Worm (Caenorhabditis elegans) whole organism, L1 larva: ENCODE data around the gene C04E12.2.

Experiments
- F16B12.6 ChIP-seq: fragments of 150-350 bp; optimal IDR thresholded peaks from 2 replicates; lab custom pipeline; 2014; ENCODE audit warnings: missing biosample characterization, missing genetic modification characterization
- egl-13 ChIP-seq: sonication (generic microtip); optimal IDR thresholded peaks from 2 replicates; lab custom pipeline; 2016; ENCODE audit warnings: missing genotype, missing genetic modification reagents, missing genetic modification characterization, missing compliant biosample characterization
- elt-3 ChIP-seq, 6 experiments: fragments of 150-350 bp in 1 of 6; sonication (generic microtip); optimal IDR thresholded peaks; 2 replicates each; lab custom pipeline; 2017 to 2018; ENCODE audit warnings: missing biosample characterization in 6 of 6, missing genetic modification characterization in 6 of 6, inconsistent platforms in 1 of 6
- fkh-10 ChIP-seq: sonication (generic microtip); optimal IDR thresholded peaks from 2 replicates; lab custom pipeline; 2017; ENCODE audit warnings: missing biosample characterization, missing genetic modification reagents, missing genetic modification characterization
- lin-35 ChIP-seq, 2 experiments: fragments of 150-350 bp; optimal IDR thresholded peaks; 2 replicates each; lab custom pipeline; 2014; ENCODE audit warnings: missing biosample characterization in 2 of 2, missing genetic modification characterization in 2 of 2, missing genetic modification reagents in 2 of 2
- lir-3 ChIP-seq: sonication (generic microtip); optimal IDR thresholded peaks from 2 replicates; lab custom pipeline; 2016; ENCODE audit warnings: mild to moderate bottlenecking, missing genetic modification characterization, moderate library complexity, missing compliant biosample characterization; ENCODE audit not compliant: poor library complexity
- lsy-2 ChIP-seq, 2 experiments: fragments of 150-350 bp; optimal IDR thresholded peaks; 2 replicates each; lab custom pipeline; 2014; ENCODE audit warnings: missing biosample characterization in 2 of 2, missing genetic modification characterization in 2 of 2
- mab-9 ChIP-seq: fragments of 200-800 bp; sonication (Bioruptor generic); IDR thresholded peaks from 2 replicates; pipeline ENCODE4 v1.3.6; 2022; ENCODE audit warnings: missing genetic modification reagents, missing genetic modification characterization, missing compliant biosample characterization
- nhr-11 ChIP-seq: fragments of 150-350 bp; optimal IDR thresholded peaks from 2 replicates; lab custom pipeline; 2014; ENCODE audit warnings: missing biosample characterization, missing genetic modification characterization
- pag-3 ChIP-seq: sonication (generic microtip); optimal IDR thresholded peaks from 2 replicates; lab custom pipeline; 2017; ENCODE audit warnings: missing genetic modification characterization, mild to moderate bottlenecking, missing compliant biosample characterization, antibody characterized with exemption, borderline replicate concordance; ENCODE audit not compliant: insufficient read depth
- tbx-2 ChIP-seq: sonication (generic microtip); optimal IDR thresholded peaks from 2 replicates; lab custom pipeline; 2016; ENCODE audit warnings: missing genetic modification characterization, missing compliant biosample characterization
- unc-62 ChIP-seq: fragments of 150-350 bp; optimal IDR thresholded peaks from 2 replicates; lab custom pipeline; 2014; ENCODE audit warnings: missing biosample characterization, missing genetic modification reagents, missing genetic modification characterization
- zip-4 ChIP-seq: fragments of 200-800 bp; sonication (Bioruptor generic); optimal IDR thresholded peaks from 2 replicates; lab custom pipeline; 2018; ENCODE audit warnings: mild to moderate bottlenecking, missing genetic modification characterization, moderate library complexity, missing compliant biosample characterization

- TF ChIP-seq egl-13, result no peak
- TF ChIP-seq elt-3 (tag; optimal IDR thresholded peaks at IDR 0.05; lab: Kevin White, UChicago), result no peak
- TF ChIP-seq zip-4 (GFP tag; lab: Kevin White, UChicago), result no peak
- no peak for TF ChIP-seq lin-35 (GFP tag; optimal IDR thresholded peaks at IDR 0.05; lab: Kevin White, UChicago)
- TF ChIP-seq pag-3 (tag; lab: Kevin White, UChicago), result no peak
- TF ChIP-seq fkh-10 (GFP tag; lab: Kevin White, UChicago), result no peak
- no peak for TF ChIP-seq mab-9 (GFP tag; lab: Robert Waterston, UW)
- TF ChIP-seq lir-3 (tag; lab: Kevin White, UChicago), result no peak
- TF ChIP-seq F16B12.6 (tag; lab: Kevin White, UChicago), result no peak
- TF ChIP-seq tbx-2 (tag; lab: Kevin White, UChicago), result no peak
- TF ChIP-seq lsy-2 (tag; optimal IDR thresholded peaks at IDR 0.05; lab: Kevin White, UChicago), result no peak
- no peak for TF ChIP-seq nhr-11 (tag; lab: Kevin White, UChicago)
- TF ChIP-seq unc-62 (GFP tag; lab: Kevin White, UChicago), result no peak
These were observed 12.3 kb upstream of the C04E12.2 start for ce11 chrV:3355544-3355943.
